Fruit fly (Drosophila melanogaster): ENCODE results near the gene CG6693.

DNA sequence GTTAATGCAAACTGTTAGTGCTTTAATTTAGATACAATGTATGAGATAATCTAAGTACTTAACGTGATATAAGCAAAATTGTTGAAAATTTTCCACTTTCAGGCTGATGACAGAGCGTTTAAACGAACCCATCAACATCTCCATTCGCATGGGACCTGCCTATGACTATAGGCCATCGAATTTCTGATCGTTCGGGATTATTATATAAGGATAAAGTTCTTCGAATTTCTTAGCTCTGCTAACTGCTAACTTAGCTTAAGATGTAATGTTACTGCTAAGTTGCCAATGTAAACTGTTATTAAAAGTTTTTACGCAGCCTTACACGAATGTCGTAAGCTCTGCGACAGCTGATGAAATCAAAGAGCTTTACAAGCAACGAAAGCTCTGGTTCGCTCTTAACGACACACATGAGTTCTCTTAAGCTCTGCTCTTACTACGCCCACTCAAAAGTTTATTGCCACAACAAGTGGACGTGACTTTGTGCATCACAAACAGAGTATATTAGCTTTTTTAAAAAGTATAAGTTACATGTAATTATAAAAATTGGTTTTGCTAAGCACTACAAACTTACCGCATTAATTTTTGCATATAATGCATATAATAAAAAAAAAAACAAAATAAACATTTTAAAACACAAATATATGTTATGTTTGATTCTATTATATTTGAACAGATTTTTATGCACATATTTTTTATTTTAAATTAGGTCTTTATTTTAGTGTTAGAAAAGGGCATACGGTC is 24.6 kb downstream of the CG6693 start:
- TF ChIP-seq kay (GFP tag; ENCODE audit: borderline replicate concordance): peak; percentile 96
- peak; percentile 98 for TF ChIP-seq CG11617 (GFP tag; optimal IDR thresholded peaks at IDR 0.05)
- peak; percentile 98 for TF ChIP-seq Clk (GFP tag; optimal IDR thresholded peaks at IDR 0.05)

All from whole organism, adult.